Worm (Caenorhabditis elegans) whole organism, L3 larva: ENCODE results near the gene C07A9.13.
A peak's percentile ranks its signal among the peaks of the same experiment; 100 is the strongest.

Source experiments
- R02D3.7 ChIP-seq: fragments of 150-350 bp; optimal IDR thresholded peaks from 2 replicates; lab custom pipeline; 2014; ENCODE audit warnings: missing biosample characterization, missing genetic modification characterization
- ZK546.5 ChIP-seq: sonication (generic microtip); optimal IDR thresholded peaks from 2 replicates; lab custom pipeline; 2017; ENCODE audit warnings: missing biosample characterization, missing genetic modification characterization
- ama-1 ChIP-seq: fragments of 150-350 bp; optimal IDR thresholded peaks from 2 replicates; lab custom pipeline; 2018
- ceh-16 ChIP-seq: sonication (generic microtip); optimal IDR thresholded peaks from 2 replicates; lab custom pipeline; 2017; ENCODE audit warnings: missing biosample characterization, missing genetic modification characterization
- ceh-28 ChIP-seq: fragments of 150-350 bp; optimal IDR thresholded peaks from 2 replicates; lab custom pipeline; 2014; ENCODE audit warnings: missing biosample characterization, missing genetic modification reagents, missing genetic modification characterization
- ceh-82 ChIP-seq: fragments of 150-350 bp; optimal IDR thresholded peaks from 2 replicates; lab custom pipeline; 2014; ENCODE audit warnings: missing biosample characterization, missing genetic modification characterization
- daf-12 ChIP-seq: fragments of 150-350 bp; optimal IDR thresholded peaks from 2 replicates; lab custom pipeline; 2014; ENCODE audit warnings: missing biosample characterization, missing genetic modification reagents, missing genetic modification characterization
- egl-27 ChIP-seq: sonication (generic microtip); optimal IDR thresholded peaks from 4 replicates; lab custom pipeline; 2017; ENCODE audit warnings: missing biosample characterization, missing genetic modification reagents, missing genetic modification characterization
- egl-5 ChIP-seq: fragments of 150-350 bp; optimal IDR thresholded peaks from 2 replicates; lab custom pipeline; 2017; ENCODE audit warnings: missing biosample characterization, missing genetic modification reagents, missing genetic modification characterization, inconsistent platforms
- elt-1 ChIP-seq: fragments of 150-350 bp; optimal IDR thresholded peaks from 2 replicates; lab custom pipeline; 2014; ENCODE audit warnings: missing biosample characterization, missing genetic modification characterization
- elt-2 ChIP-seq: sonication (generic microtip); optimal IDR thresholded peaks from 2 replicates; lab custom pipeline; 2016; ENCODE audit warnings: missing genetic modification reagents, mild to moderate bottlenecking, missing genetic modification characterization, missing compliant biosample characterization
- elt-3 ChIP-seq, 3 experiments: fragments of 150-350 bp in 1 of 3; sonication (generic microtip) in 2 of 3; optimal IDR thresholded peaks; 2 replicates in 2 of 3; 4 replicates in 1 of 3; lab custom pipeline; 2014 to 2017; ENCODE audit warnings: missing biosample characterization in 3 of 3, missing genetic modification characterization in 3 of 3
- eor-1 ChIP-seq, 2 experiments: fragments of 150-350 bp; optimal IDR thresholded peaks; 2 replicates each; lab custom pipeline; 2014 to 2018; ENCODE audit warnings: missing biosample characterization in 2 of 2, missing genetic modification characterization in 2 of 2
- fkh-10 ChIP-seq: sonication (generic microtip); optimal IDR thresholded peaks from 2 replicates; lab custom pipeline; 2017; ENCODE audit warnings: missing biosample characterization, missing genetic modification reagents, missing genetic modification characterization
- fkh-2 ChIP-seq: fragments of 150-350 bp; optimal IDR thresholded peaks from 2 replicates; lab custom pipeline; 2014; ENCODE audit warnings: missing biosample characterization, missing genetic modification reagents, missing genetic modification characterization
- fos-1 ChIP-seq: fragments of 150-350 bp; optimal IDR thresholded peaks from 2 replicates; lab custom pipeline; 2014; ENCODE audit warnings: missing biosample characterization, missing genetic modification characterization
- jun-1 ChIP-seq: fragments of 150-350 bp; optimal IDR thresholded peaks from 2 replicates; lab custom pipeline; 2014; ENCODE audit warnings: missing biosample characterization, missing genetic modification reagents, missing genetic modification characterization
- lin-15B ChIP-seq: fragments of 150-350 bp; optimal IDR thresholded peaks from 2 replicates; lab custom pipeline; 2014; ENCODE audit warnings: missing biosample characterization, missing genetic modification characterization
- lin-39 ChIP-seq: fragments of 150-350 bp; optimal IDR thresholded peaks from 2 replicates; lab custom pipeline; 2018; ENCODE audit warnings: missing biosample characterization, missing genetic modification reagents, missing genetic modification characterization
- lsy-12 ChIP-seq: sonication (generic microtip); optimal IDR thresholded peaks from 2 replicates; lab custom pipeline; 2016; ENCODE audit warnings: mild to moderate bottlenecking, missing genetic modification characterization, missing compliant biosample characterization
- mml-1 ChIP-seq: fragments of 150-350 bp; sonication (generic microtip); optimal IDR thresholded peaks from 3 replicates; lab custom pipeline; 2014; ENCODE audit warnings: missing biosample characterization, missing genetic modification characterization
- nfya-1 ChIP-seq: sonication (generic microtip); optimal IDR thresholded peaks from 2 replicates; lab custom pipeline; 2017; ENCODE audit warnings: missing genetic modification characterization, mild to moderate bottlenecking, missing compliant biosample characterization, antibody characterized with exemption, moderate library complexity; ENCODE audit not compliant: insufficient read depth
- nhr-11 ChIP-seq: fragments of 150-350 bp; optimal IDR thresholded peaks from 2 replicates; lab custom pipeline; 2014; ENCODE audit warnings: missing biosample characterization, missing genetic modification characterization
- nhr-23 ChIP-seq: fragments of 150-350 bp; optimal IDR thresholded peaks from 2 replicates; lab custom pipeline; 2014; ENCODE audit warnings: missing biosample characterization, missing genetic modification reagents, missing genetic modification characterization
- nhr-237 ChIP-seq: fragments of 150-350 bp; optimal IDR thresholded peaks from 2 replicates; lab custom pipeline; 2014; ENCODE audit warnings: missing biosample characterization, missing genetic modification characterization
- nhr-25 ChIP-seq: sonication (generic microtip); optimal IDR thresholded peaks from 2 replicates; lab custom pipeline; 2017; ENCODE audit warnings: missing biosample characterization, missing genetic modification characterization
- nhr-28 ChIP-seq: fragments of 150-350 bp; optimal IDR thresholded peaks from 2 replicates; lab custom pipeline; 2014; ENCODE audit warnings: missing biosample characterization, missing genetic modification characterization
- nhr-43 ChIP-seq: sonication (generic microtip); optimal IDR thresholded peaks from 2 replicates; lab custom pipeline; 2016; ENCODE audit warnings: mild to moderate bottlenecking, missing genetic modification characterization, missing compliant biosample characterization; ENCODE audit not compliant: poor library complexity, severe bottlenecking
- nhr-67 ChIP-seq: fragments of 150-350 bp; optimal IDR thresholded peaks from 2 replicates; lab custom pipeline; 2014; ENCODE audit warnings: missing biosample characterization, missing genetic modification characterization
- nhr-76 ChIP-seq: fragments of 150-350 bp; sonication (generic microtip); optimal IDR thresholded peaks from 5 replicates; lab custom pipeline; 2014; ENCODE audit warnings: missing biosample characterization, missing genetic modification characterization
- nhr-77 ChIP-seq: fragments of 150-350 bp; optimal IDR thresholded peaks from 2 replicates; lab custom pipeline; 2014; ENCODE audit warnings: missing biosample characterization, missing genetic modification characterization
- pha-4 ChIP-seq: fragments of 150-350 bp; optimal IDR thresholded peaks from 2 replicates; lab custom pipeline; 2014; ENCODE audit warnings: missing biosample characterization, missing genetic modification reagents, missing genetic modification characterization
- pqm-1 ChIP-seq: fragments of 150-350 bp; optimal IDR thresholded peaks from 2 replicates; lab custom pipeline; 2017; ENCODE audit warnings: missing biosample characterization, missing genetic modification characterization, inconsistent platforms
- sea-2 ChIP-seq: fragments of 150-350 bp; sonication (generic microtip); optimal IDR thresholded peaks from 4 replicates; lab custom pipeline; 2014; ENCODE audit warnings: missing biosample characterization, missing genetic modification reagents, missing genetic modification characterization
- skn-1 ChIP-seq: fragments of 150-350 bp; optimal IDR thresholded peaks from 2 replicates; lab custom pipeline; 2014; ENCODE audit warnings: missing biosample characterization, missing genetic modification characterization
- snpc-4 ChIP-seq: fragments of 150-350 bp; optimal IDR thresholded peaks from 2 replicates; lab custom pipeline; 2014; ENCODE audit warnings: missing biosample characterization, missing genetic modification characterization
- tbx-2 ChIP-seq: sonication (generic microtip); optimal IDR thresholded peaks from 2 replicates; lab custom pipeline; 2016; ENCODE audit warnings: mild to moderate bottlenecking, missing genetic modification characterization, missing compliant biosample characterization
- unc-62 ChIP-seq: fragments of 150-350 bp; sonication (generic microtip); optimal IDR thresholded peaks from 4 replicates; lab custom pipeline; 2014; ENCODE audit warnings: missing biosample characterization, missing genetic modification reagents, missing genetic modification characterization
- zag-1 ChIP-seq: fragments of 150-350 bp; optimal IDR thresholded peaks from 2 replicates; lab custom pipeline; 2014; ENCODE audit warnings: missing biosample characterization, missing genetic modification characterization
- ztf-11 ChIP-seq: fragments of 150-350 bp; optimal IDR thresholded peaks from 2 replicates; lab custom pipeline; 2014; ENCODE audit warnings: missing biosample characterization, missing genetic modification characterization
- ztf-4 ChIP-seq: fragments of 150-350 bp; optimal IDR thresholded peaks from 2 replicates; lab custom pipeline; 2014; ENCODE audit warnings: missing biosample characterization, missing genetic modification characterization

The C07A9.13 gene

DNA sequence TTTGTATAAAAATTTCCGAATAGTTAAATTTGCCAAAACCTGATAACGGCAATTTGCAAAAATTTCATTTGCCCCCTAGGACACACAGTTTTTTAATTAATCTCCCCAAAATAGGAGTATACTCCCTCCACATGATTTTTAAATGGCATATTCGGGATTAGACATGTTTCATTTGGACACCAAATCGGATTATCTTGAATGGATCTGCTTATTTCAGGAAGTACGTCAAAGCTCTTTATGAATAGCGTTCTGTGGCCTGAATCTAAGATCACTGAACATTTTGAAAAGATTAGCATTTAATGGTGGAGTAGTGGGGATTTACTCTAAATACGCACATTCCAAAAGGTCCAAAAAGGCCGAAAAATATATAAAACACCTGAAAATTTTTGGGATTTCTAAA is 22.5 kb downstream of the C07A9.13 start:
- no peak for TF ChIP-seq nfya-1 (tag; lab: Kevin White, UChicago)
- no peak for TF ChIP-seq nhr-25 (tag; lab: Kevin White, UChicago)
- no peak for TF ChIP-seq R02D3.7
- no peak for TF ChIP-seq pha-4 (tag; lab: Kevin White, UChicago)
- TF ChIP-seq daf-12 (tag; lab: Kevin White, UChicago), result no peak
- no peak for TF ChIP-seq snpc-4
- TF ChIP-seq nhr-76, result no peak
- TF ChIP-seq fkh-10, result no peak
- no peak for TF ChIP-seq sea-2
- no peak for TF ChIP-seq lin-15B
- no peak for TF ChIP-seq egl-5 (tag; lab: Kevin White, UChicago)
- TF ChIP-seq nhr-28 (tag; lab: Kevin White, UChicago), result no peak

DNA sequence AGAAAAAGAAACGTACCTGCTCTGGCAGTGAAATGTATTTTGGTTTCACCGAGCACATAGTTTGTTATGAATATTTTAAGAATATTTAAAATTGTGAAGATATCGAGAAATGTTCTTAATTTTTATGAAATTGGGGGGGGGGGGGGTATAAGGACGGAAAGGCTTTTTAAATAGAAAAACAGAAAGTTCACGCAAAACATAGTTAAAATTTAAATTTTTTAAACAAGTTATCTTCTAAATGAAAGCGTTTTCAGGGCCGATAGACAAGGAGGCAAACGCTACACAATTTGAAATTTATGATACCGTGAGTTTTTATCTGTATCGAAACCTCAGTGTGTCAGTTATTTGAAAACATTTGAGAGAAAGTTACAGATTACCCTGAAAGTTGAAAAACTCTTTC is 25.3 kb downstream of the C07A9.13 start, which contains the start of gene C15H7.4:
C15H7.4 (minus strand) TSS at position 101 of the 400 bp plus-strand sequence.
- no peak for TF ChIP-seq nhr-25 (tag; lab: Kevin White, UChicago)
- no peak for TF ChIP-seq sea-2
- no peak for TF ChIP-seq elt-1 (tag; lab: Kevin White, UChicago)
- no peak for TF ChIP-seq nhr-237 (tag; lab: Kevin White, UChicago)
- no peak for TF ChIP-seq ZK546.5 (tag; lab: Kevin White, UChicago)
- no peak for TF ChIP-seq nhr-28 (tag; lab: Kevin White, UChicago)
- TF ChIP-seq lsy-12 (tag; lab: Kevin White, UChicago), result no peak
- no peak for TF ChIP-seq eor-1 (tag; optimal IDR thresholded peaks at IDR 0.05; lab: Kevin White, UChicago)
- no peak for TF ChIP-seq ztf-4 (tag; lab: Kevin White, UChicago)
- no peak for TF ChIP-seq unc-62 (GFP tag; lab: Kevin White, UChicago)
- TF ChIP-seq ceh-16, result no peak
- no peak for TF ChIP-seq mml-1
- no peak for TF ChIP-seq fos-1
- TF ChIP-seq egl-5 (tag; lab: Kevin White, UChicago), result no peak
- no peak for TF ChIP-seq elt-3 (tag; optimal IDR thresholded peaks at IDR 0.05; lab: Kevin White, UChicago)
- no peak for TF ChIP-seq nhr-67
- TF ChIP-seq lin-39 (tag; lab: Kevin White, UChicago), result no peak
- no peak for TF ChIP-seq snpc-4
- no peak for TF ChIP-seq R02D3.7

DNA sequence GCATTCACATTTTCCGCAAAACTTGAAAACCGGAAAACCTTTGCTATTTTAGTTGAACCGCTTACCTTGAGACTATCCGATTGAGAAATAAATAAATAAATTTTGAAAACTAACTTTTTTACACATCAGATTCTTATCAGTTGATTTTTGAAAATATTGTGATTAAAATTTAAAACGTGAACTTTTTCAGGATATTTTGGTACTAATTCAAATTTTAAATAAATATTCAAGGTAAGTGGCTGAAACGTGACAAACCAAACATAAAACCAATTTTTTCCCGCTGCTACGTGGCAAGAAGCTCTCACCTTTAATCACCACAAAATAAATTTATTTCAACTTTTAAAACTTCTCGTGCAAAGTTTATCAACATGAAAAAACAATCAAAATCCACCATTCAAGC is 29.2 kb downstream of the C07A9.13 start, which contains the start of gene C15H7.3:
C15H7.3 (minus strand) TSS at position 101 of the 400 bp plus-strand sequence.
- TF ChIP-seq nhr-67, result no peak
- TF ChIP-seq elt-3 (tag; optimal IDR thresholded peaks at IDR 0.05; lab: Kevin White, UChicago), result no peak
- TF ChIP-seq pha-4 (tag; lab: Kevin White, UChicago), result no peak
- TF ChIP-seq nhr-77 (tag; lab: Kevin White, UChicago), result no peak
- TF ChIP-seq ceh-16, result no peak
- TF ChIP-seq ZK546.5 (tag; lab: Kevin White, UChicago), result no peak
- TF ChIP-seq nhr-25 (tag; lab: Kevin White, UChicago), result no peak
- no peak for TF ChIP-seq tbx-2 (tag; lab: Kevin White, UChicago)
- TF ChIP-seq fkh-2 (tag; lab: Kevin White, UChicago), result no peak
- TF ChIP-seq ama-1 (lab: Kevin White, UChicago), result no peak
- TF ChIP-seq nhr-28 (tag; lab: Kevin White, UChicago), result no peak
- no peak for TF ChIP-seq fkh-10
- TF ChIP-seq nhr-76, result no peak
- TF ChIP-seq nhr-11 (tag; lab: Kevin White, UChicago), result no peak
- TF ChIP-seq, all 47 proteins: peak for 0

DNA sequence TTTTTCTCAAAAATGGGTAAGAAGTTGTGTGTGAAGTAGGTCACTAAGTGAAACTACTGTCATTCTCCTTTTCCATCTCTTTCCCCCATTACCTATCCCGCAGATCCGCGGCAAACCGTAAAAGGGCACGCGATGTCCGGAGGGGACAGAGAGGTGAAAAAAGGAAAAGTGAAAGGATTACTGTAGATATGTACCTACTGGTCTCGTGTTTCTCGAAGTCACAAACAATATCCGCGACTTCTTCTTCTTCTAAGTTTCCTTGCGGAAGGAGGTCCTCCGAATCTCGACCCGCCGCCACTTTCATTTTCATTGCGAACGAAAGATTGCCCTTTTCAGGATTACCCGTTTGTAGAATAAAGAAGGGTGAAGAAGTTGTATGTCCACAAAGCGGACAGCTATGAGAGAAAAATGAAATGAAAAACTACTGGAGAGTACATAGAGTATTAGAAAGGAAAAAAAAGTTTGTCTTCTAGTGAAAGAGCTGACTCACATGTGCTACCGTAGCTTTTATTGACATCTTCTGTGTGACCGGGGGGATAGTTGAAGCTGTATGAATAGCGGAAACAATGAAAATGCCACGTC is 34.6 kb downstream of the C07A9.13 start:
- TF ChIP-seq nhr-43 (tag; lab: Kevin White, UChicago) (peak; percentile 66), eor-1 (tag; optimal IDR thresholded peaks at IDR 0.05; lab: Kevin White, UChicago) (no peak), snpc-4 (no peak), egl-27 (tag; lab: Kevin White, UChicago) (no peak), nhr-28 (tag; lab: Kevin White, UChicago) (no peak), nhr-25 (tag; lab: Kevin White, UChicago) (peak; percentile 10), daf-12 (tag; lab: Kevin White, UChicago) (no peak), nhr-67 (no peak), ztf-11 (no peak), elt-2 (no peak), ceh-82 (tag; lab: Kevin White, UChicago) (no peak), ceh-28 (tag; lab: Kevin White, UChicago) (no peak), nhr-11 (tag; lab: Kevin White, UChicago) (no peak), unc-62 (GFP tag; lab: Kevin White, UChicago) (no peak), jun-1 (no peak), nhr-23 (tag; lab: Kevin White, UChicago) (peak; percentile 84), skn-1 (tag; lab: Kevin White, UChicago) (no peak), fkh-2 (tag; lab: Kevin White, UChicago) (no peak), elt-1 (tag; lab: Kevin White, UChicago) (no peak), zag-1 (tag; lab: Kevin White, UChicago) (no peak), nhr-76 (no peak), pqm-1 (tag; lab: Kevin White, UChicago) (no peak), lin-39 (tag; lab: Kevin White, UChicago) (no peak), elt-3 (tag; optimal IDR thresholded peaks at IDR 0.05; lab: Kevin White, UChicago) (no peak), ama-1 (lab: Kevin White, UChicago) (no peak)
